Worm (Caenorhabditis elegans): ENCODE data around the gene F59A2.5.
A peak's percentile ranks its signal among the peaks of the same experiment; 100 is the strongest.

Gene F59A2.5

DNA sequence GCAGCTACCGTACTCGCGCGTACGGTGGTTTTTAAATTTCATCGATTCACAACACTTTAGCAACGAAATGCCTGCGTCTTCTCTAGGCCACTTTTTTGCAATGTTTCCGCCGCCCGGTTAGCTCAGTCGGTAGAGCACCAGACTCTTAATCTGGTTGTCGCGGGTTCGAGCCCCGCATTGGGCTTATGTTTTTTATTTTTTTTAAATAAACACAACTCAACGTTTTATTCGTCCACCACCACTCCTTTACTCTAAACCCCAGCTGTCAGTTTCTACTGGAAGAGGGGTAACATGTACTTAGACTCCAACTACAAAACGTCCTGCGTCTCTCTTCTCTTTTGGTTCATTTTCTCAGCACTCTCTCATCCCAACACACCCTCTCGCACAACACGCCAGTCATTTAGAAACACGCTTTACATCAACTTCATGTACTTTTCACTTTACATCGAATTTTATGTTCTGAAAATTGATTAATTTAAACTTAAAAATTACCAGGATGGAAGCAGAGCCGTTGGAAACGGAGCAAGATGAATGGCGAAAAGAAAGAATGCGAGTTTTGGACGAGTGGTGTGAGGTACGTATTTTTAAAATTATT lies 15.1 kb upstream of the F59A2.5 start, which contains the start of the genes elmd-1 and hecw-1 (continued):
- TF ChIP-seq unc-62 (GFP tag; optimal IDR thresholded peaks at IDR 0.05): no peak
- peak; percentile 25; the same call in 1 of the 2 replicates for TF ChIP-seq ceh-88 (GFP tag; IDR thresholded peaks at IDR 0.05)
- peak; percentile 65 for TF ChIP-seq dsc-1 (tag; optimal IDR thresholded peaks at IDR 0.05)
- peak; percentile 41 for TF ChIP-seq zip-4 (GFP tag; optimal IDR thresholded peaks at IDR 0.05)
- peak; percentile 45 for TF ChIP-seq unc-86 (tag; optimal IDR thresholded peaks at IDR 0.05)
- no peak for TF ChIP-seq ztf-4 (tag; optimal IDR thresholded peaks at IDR 0.05)
- no peak for TF ChIP-seq lin-39 (tag; optimal IDR thresholded peaks at IDR 0.05)
- TF ChIP-seq efl-1 (optimal IDR thresholded peaks at IDR 0.05): peak; percentile 40 to 50
- peak in 1 of 2 experiments; percentile 87 for TF ChIP-seq efl-1 (GFP tag; optimal IDR thresholded peaks at IDR 0.05 in 1 of 2)
- no peak for TF ChIP-seq pag-3 (tag; optimal IDR thresholded peaks at IDR 0.05; ENCODE audit: borderline replicate concordance, insufficient read depth)
- TF ChIP-seq snpc-4 (tag; optimal IDR thresholded peaks at IDR 0.05): no peak
- TF ChIP-seq nhr-19 (GFP tag; conservative IDR thresholded peaks at IDR 0.05): peak; percentile 64
- TF ChIP-seq alr-1 (tag; optimal IDR thresholded peaks at IDR 0.05; ENCODE audit: borderline replicate concordance): no peak
- peak; percentile 66 for TF ChIP-seq lin-14 (GFP tag; optimal IDR thresholded peaks at IDR 0.05)
- no peak for TF ChIP-seq pax-3 (tag; optimal IDR thresholded peaks at IDR 0.05)
- TF ChIP-seq nhr-20 (tag; optimal IDR thresholded peaks at IDR 0.05): peak; percentile 56
- peak; percentile 66 for TF ChIP-seq nhr-71 (tag; optimal IDR thresholded peaks at IDR 0.05)
- peak; percentile 67 for TF ChIP-seq nhr-47 (tag; optimal IDR thresholded peaks at IDR 0.05)

ce11 chrIII:3390144-3390543 lies 14.5 kb upstream of the F59A2.5 start:
- TF ChIP-seq lin-14 (GFP tag; optimal IDR thresholded peaks at IDR 0.05) (no peak), F16B12.6 (tag; optimal IDR thresholded peaks at IDR 0.05) (no peak), egl-13 (tag; optimal IDR thresholded peaks at IDR 0.05) (no peak), grh-1 (GFP tag; IDR thresholded peaks at IDR 0.05) (no peak), ceh-88 (GFP tag; IDR thresholded peaks at IDR 0.05) (no peak), ceh-8 (GFP tag; optimal IDR thresholded peaks at IDR 0.05) (no peak)

DNA sequence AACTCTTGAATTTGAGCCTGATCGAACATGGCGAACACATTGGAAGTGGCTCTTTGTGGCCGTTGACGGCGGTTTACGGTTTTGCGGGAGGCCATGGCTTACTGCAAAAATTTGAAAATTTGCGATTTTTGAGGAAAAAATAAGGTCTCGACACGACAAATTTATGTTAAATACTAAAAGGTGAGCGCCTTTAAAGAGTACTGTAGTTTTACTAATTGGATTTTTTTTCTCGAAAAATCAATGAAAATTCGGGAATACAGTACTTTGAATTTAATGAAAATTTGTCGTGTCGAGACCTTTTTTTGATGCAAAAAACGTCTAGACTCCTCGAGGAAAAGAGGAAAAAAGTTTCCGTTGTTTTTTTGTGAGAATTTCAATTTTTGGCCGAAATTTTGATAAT lies 11.0 kb upstream of the F59A2.5 start, which contains the start of gene mlc-4:
TSS of gene mlc-4 (minus strand) at position 101 of the 400 bp plus-strand sequence.
- TF ChIP-seq pqm-1 (tag; optimal IDR thresholded peaks at IDR 0.05): no peak
- TF ChIP-seq skn-1 (tag; optimal IDR thresholded peaks at IDR 0.05): no peak
- no peak for TF ChIP-seq elt-3 (tag; optimal IDR thresholded peaks at IDR 0.05)
- TF ChIP-seq lir-3 (tag; optimal IDR thresholded peaks at IDR 0.05; ENCODE audit: poor library complexity): no peak
- TF ChIP-seq lin-13 (GFP tag; optimal IDR thresholded peaks at IDR 0.05): no peak
- no peak for TF ChIP-seq lin-15B (tag; optimal IDR thresholded peaks at IDR 0.05)
- no peak for TF ChIP-seq C16A3.4 (tag; optimal IDR thresholded peaks at IDR 0.05)
- TF ChIP-seq mdl-1 (tag; optimal IDR thresholded peaks at IDR 0.05): no peak
- no peak for TF ChIP-seq nhr-85 (tag)
- TF ChIP-seq lsy-2 (tag; optimal IDR thresholded peaks at IDR 0.05): no peak
- TF ChIP-seq ztf-4 (tag; optimal IDR thresholded peaks at IDR 0.05): no peak
- TF ChIP-seq nhr-28 (tag; optimal IDR thresholded peaks at IDR 0.05): no peak
- TF ChIP-seq sup-37 (GFP tag; optimal IDR thresholded peaks at IDR 0.05): no peak
- TF ChIP-seq C34B4.2 (tag; optimal IDR thresholded peaks at IDR 0.05): no peak
- TF ChIP-seq lin-35 (GFP tag; optimal IDR thresholded peaks at IDR 0.05): no peak
- no peak for TF ChIP-seq aha-1 (tag; optimal IDR thresholded peaks at IDR 0.05)
- no peak for TF ChIP-seq nhr-77 (tag; optimal IDR thresholded peaks at IDR 0.05)
- TF ChIP-seq ama-1 (optimal IDR thresholded peaks at IDR 0.05): no peak
- TF ChIP-seq snu-23 (GFP tag; optimal IDR thresholded peaks at IDR 0.05): no peak
